Fruit fly (Drosophila melanogaster): ENCODE measurements around the gene CG42354.

Gene CG42354

dm6 chrX:16104738-16105426, at the start of gene CG42354, which contains the start of gene CG42353 (continued):
- peak; percentile 54 for TF ChIP-seq YL-1 (GFP tag; optimal IDR thresholded peaks at IDR 0.05)
- TF ChIP-seq MBD-R2 (GFP tag; IDR thresholded peaks at IDR 0.05), result peak; percentile 84
- peak; percentile 96 for TF ChIP-seq Sox100B (GFP tag; optimal IDR thresholded peaks at IDR 0.05)
- peak; percentile 93 for TF ChIP-seq Atf-2 (GFP tag; optimal IDR thresholded peaks at IDR 0.05)
- peak; percentile 79 for TF ChIP-seq rib (GFP tag; IDR thresholded peaks at IDR 0.05)
- TF ChIP-seq Trl (optimal IDR thresholded peaks at IDR 0.05), result no peak
- peak; percentile 46 for TF ChIP-seq Trl (GFP tag; optimal IDR thresholded peaks at IDR 0.05)
- TF ChIP-seq Dad (GFP tag; optimal IDR thresholded peaks at IDR 0.05), result peak; percentile 67
- peak; percentile 87; the same call in 2 of the 3 replicates for TF ChIP-seq CG2889 (GFP tag; IDR thresholded peaks at IDR 0.05)
- peak; percentile 76 for TF ChIP-seq exex (tag; optimal IDR thresholded peaks at IDR 0.05)
- TF ChIP-seq HLH4C (GFP tag; IDR thresholded peaks at IDR 0.05; ENCODE audit: partially characterized antibody), result no peak
- TF ChIP-seq sisA (GFP tag; IDR thresholded peaks at IDR 0.05), result peak; percentile 94
- TF ChIP-seq CG17186 (GFP tag; optimal IDR thresholded peaks at IDR 0.05), result peak; percentile 79
- peak; percentile 94 for TF ChIP-seq HLH3B (GFP tag; IDR thresholded peaks at IDR 0.05)
- peak; percentile 96 for TF ChIP-seq CG4424 (GFP tag; optimal IDR thresholded peaks at IDR 0.05)
- no peak for TF ChIP-seq hth (optimal IDR thresholded peaks at IDR 0.05)
- no peak for TF ChIP-seq sc (optimal IDR thresholded peaks at IDR 0.05)
- TF ChIP-seq sc (GFP tag; optimal IDR thresholded peaks at IDR 0.05), result peak; percentile 96
- TF ChIP-seq lola (GFP tag; optimal IDR thresholded peaks at IDR 0.05), result peak in 1 of 3 experiments; percentile 98
- peak; percentile 99 for TF ChIP-seq gem (tag; optimal IDR thresholded peaks at IDR 0.05)
- TF ChIP-seq CG10431 (GFP tag; optimal IDR thresholded peaks at IDR 0.05), result peak; percentile 85
- TF ChIP-seq schlank (tag; optimal IDR thresholded peaks at IDR 0.05), result peak; percentile 71
- peak; percentile 89 for TF ChIP-seq CG3407 (GFP tag; optimal IDR thresholded peaks at IDR 0.05)
- peak; percentile 95 for TF ChIP-seq Ptx1 (GFP tag; IDR thresholded peaks at IDR 0.05)
- peak; percentile 98 for TF ChIP-seq CG2712 (tag; optimal IDR thresholded peaks at IDR 0.05)
- TF ChIP-seq CG8281 (tag; optimal IDR thresholded peaks at IDR 0.05), result peak; percentile 86
- peak; percentile 79 for TF ChIP-seq Hey (tag; optimal IDR thresholded peaks at IDR 0.05)
- TF ChIP-seq cato (GFP tag; optimal IDR thresholded peaks at IDR 0.05; ENCODE audit: borderline replicate concordance), result peak; percentile 94
- peak; percentile 97 for TF ChIP-seq Abd-B (GFP tag; optimal IDR thresholded peaks at IDR 0.05)
- peak; percentile 95 for TF ChIP-seq Asciz (GFP tag; optimal IDR thresholded peaks at IDR 0.05)
- peak; percentile 83 for TF ChIP-seq CG11696 (GFP tag; IDR thresholded peaks at IDR 0.05)
- peak; percentile 98 for TF ChIP-seq Hsf (GFP tag; optimal IDR thresholded peaks at IDR 0.05)
- peak; percentile 94 for TF ChIP-seq CG10267 (tag; optimal IDR thresholded peaks at IDR 0.05)
- peak; percentile 98 for TF ChIP-seq CG17361 (GFP tag; IDR thresholded peaks at IDR 0.05)
- peak; percentile 92 for TF ChIP-seq Dip3 (GFP tag; optimal IDR thresholded peaks at IDR 0.05)
- TF ChIP-seq CG12071 (GFP tag; optimal IDR thresholded peaks at IDR 0.05), result peak; percentile 92
- TF ChIP-seq oc (tag; optimal IDR thresholded peaks at IDR 0.05), result peak; percentile 95
- peak; percentile 75 for TF ChIP-seq kni (GFP tag; optimal IDR thresholded peaks at IDR 0.05)
- TF ChIP-seq da (GFP tag; optimal IDR thresholded peaks at IDR 0.05), result peak; percentile 81
- peak; percentile 92 for TF ChIP-seq ttk (GFP tag; IDR thresholded peaks at IDR 0.05)
- TF ChIP-seq dati (GFP tag; IDR thresholded peaks at IDR 0.05), result peak; percentile 68
- TF ChIP-seq CG9609 (GFP tag; optimal IDR thresholded peaks at IDR 0.05), result peak; percentile 96
- peak; percentile 94 for TF ChIP-seq Jarid2 (GFP tag; optimal IDR thresholded peaks at IDR 0.05)
- TF ChIP-seq CG9876 (GFP tag; optimal IDR thresholded peaks at IDR 0.05), result peak; percentile 89
- peak; percentile 70 for TF ChIP-seq CG10321 (GFP tag; IDR thresholded peaks at IDR 0.05)
- TF ChIP-seq aop (GFP tag; IDR thresholded peaks at IDR 0.05), result peak; percentile 14; the same call in 1 of the 2 replicates
- peak; percentile 93 for TF ChIP-seq CG2875 (GFP tag; optimal IDR thresholded peaks at IDR 0.05)
- peak; percentile 53; the same call in 1 of the 3 replicates for TF ChIP-seq Opbp (GFP tag; IDR thresholded peaks at IDR 0.05; ENCODE audit: partially characterized antibody)
- peak; percentile 94 for TF ChIP-seq CG9817 (tag; optimal IDR thresholded peaks at IDR 0.05)
- TF ChIP-seq kah (GFP tag; optimal IDR thresholded peaks at IDR 0.05), result peak; percentile 75
